Worm (Caenorhabditis elegans) whole organism, early embryonic: ENCODE measurements around the gene F12F6.7.

Experiments used
- F13C5.2 ChIP-seq: sonication (generic microtip); optimal IDR thresholded peaks from 2 replicates; lab custom pipeline; 2017; ENCODE audit warnings: mild to moderate bottlenecking, missing genetic modification characterization, inconsistent platforms, missing compliant biosample characterization
- aly-1 ChIP-seq: sonication (generic microtip); optimal IDR thresholded peaks from 2 replicates; lab custom pipeline; 2016; ENCODE audit warnings: missing genetic modification characterization, missing compliant biosample characterization
- ama-1 ChIP-seq: fragments of 150-350 bp; optimal IDR thresholded peaks from 2 replicates; lab custom pipeline; 2014
- ceh-13 ChIP-seq: fragments of 200-800 bp; sonication (Bioruptor generic); optimal IDR thresholded peaks from 2 replicates; lab custom pipeline; 2018; ENCODE audit warnings: mild to moderate bottlenecking, missing genetic modification characterization, missing compliant biosample characterization
- ets-7 ChIP-seq: sonication (generic microtip); optimal IDR thresholded peaks from 2 replicates; lab custom pipeline; 2016; ENCODE audit warnings: missing genotype, missing genetic modification characterization, missing compliant biosample characterization
- flt-1 ChIP-seq: fragments of 200-800 bp; sonication (Bioruptor generic); IDR thresholded peaks from 2 replicates; pipeline ENCODE4 v1.3.6; 2022; ENCODE audit warnings: missing genetic modification characterization, missing compliant biosample characterization
- hmbx-1 ChIP-seq: sonication (generic microtip); optimal IDR thresholded peaks from 2 replicates; lab custom pipeline; 2016; ENCODE audit warnings: mild to moderate bottlenecking, missing genetic modification characterization, missing compliant biosample characterization
- pes-1 ChIP-seq: fragments of 200-800 bp; sonication (Bioruptor generic); IDR thresholded peaks from 2 replicates; pipeline ENCODE4 v1.3.6; 2022; ENCODE audit warnings: missing genetic modification reagents, missing genetic modification characterization, missing compliant biosample characterization
- sea-1 ChIP-seq: fragments of 200-800 bp; sonication (Bioruptor generic); conservative IDR thresholded peaks from 2 replicates; pipeline ENCODE4 v1.3.6; 2022; ENCODE audit warnings: missing genetic modification characterization, missing compliant biosample characterization
- tbx-11 ChIP-seq: fragments of 200-800 bp; sonication (Bioruptor generic); IDR thresholded peaks from 2 replicates; pipeline ENCODE4 v1.3.6; 2022; ENCODE audit warnings: missing genetic modification characterization, missing compliant biosample characterization
- tbx-37 ChIP-seq: fragments of 200-800 bp; sonication (Bioruptor generic); conservative IDR thresholded peaks from 2 replicates; pipeline ENCODE4 v1.3.6; 2022; ENCODE audit warnings: missing genetic modification reagents, missing genetic modification characterization, missing compliant biosample characterization

ce11 chrIV:11592165-11592564 lies 30.5 kb upstream of the F12F6.7 start, which contains the start of gene spe-36:
- TF ChIP-seq F13C5.2 (tag; lab: Kevin White, UChicago) (no peak), ama-1 (no peak), aly-1 (no peak), flt-1 (no peak), pes-1 (GFP tag; lab: Robert Waterston, UW) (no peak), hmbx-1 (tag; lab: Kevin White, UChicago) (no peak), sea-1 (no peak), tbx-11 (no peak), ets-7 (tag; lab: Kevin White, UChicago) (no peak), ceh-13 (GFP tag; lab: Kevin White, UChicago) (no peak), tbx-37 (GFP tag; lab: Robert Waterston, UW) (no peak)
